Worm (Caenorhabditis elegans) whole organism, L4/young adult: ENCODE measurements around the gene T19B10.5.

Source experiments
- W03F9.2 ChIP-seq: fragments of 150-350 bp; optimal IDR thresholded peaks from 2 replicates; lab custom pipeline; 2014; ENCODE audit warnings: missing biosample characterization, missing genetic modification characterization
- him-1 ChIP-seq: sonication (generic microtip); optimal IDR thresholded peaks from 2 replicates; lab custom pipeline; 2016; ENCODE audit warnings: missing genotype, missing genetic modification reagents, missing genetic modification characterization, missing compliant biosample characterization

- TF ChIP-seq him-1: no peak
- no peak for TF ChIP-seq W03F9.2 (tag; lab: Kevin White, UChicago)
These were observed 18.0 kb downstream of the T19B10.5 start, which contains the start of gene srsx-33 for ce11 chrV:11252429-11252828.
